Worm (Caenorhabditis elegans) whole organism, L1 larva: Measurements from ENCODE around the gene letm-1.

Experiments used
- C16A3.4 ChIP-seq: fragments of 150-350 bp; optimal IDR thresholded peaks from 2 replicates; lab custom pipeline; 2014; ENCODE audit warnings: missing biosample characterization, missing genetic modification characterization
- C34B4.2 ChIP-seq: sonication (generic microtip); optimal IDR thresholded peaks from 2 replicates; lab custom pipeline; 2017; ENCODE audit warnings: mild to moderate bottlenecking, missing genetic modification characterization, missing compliant biosample characterization
- F16B12.6 ChIP-seq: fragments of 150-350 bp; optimal IDR thresholded peaks from 2 replicates; lab custom pipeline; 2014; ENCODE audit warnings: missing biosample characterization, missing genetic modification characterization
- Y116A8C.19 ChIP-seq: sonication (generic microtip); optimal IDR thresholded peaks from 2 replicates; lab custom pipeline; 2016; ENCODE audit warnings: missing compliant biosample characterization, missing genetic modification characterization, borderline replicate concordance
- aha-1 ChIP-seq: fragments of 150-350 bp; optimal IDR thresholded peaks from 2 replicates; lab custom pipeline; 2014; ENCODE audit warnings: missing biosample characterization, missing genetic modification characterization
- aly-2 ChIP-seq: fragments of 150-350 bp; optimal IDR thresholded peaks from 2 replicates; lab custom pipeline; 2014; ENCODE audit warnings: missing biosample characterization, missing genetic modification characterization
- blmp-1 ChIP-seq: fragments of 150-350 bp; optimal IDR thresholded peaks from 2 replicates; lab custom pipeline; 2014; ENCODE audit warnings: missing biosample characterization, missing genetic modification characterization
- ceh-90 ChIP-seq: sonication (generic microtip); optimal IDR thresholded peaks from 2 replicates; lab custom pipeline; 2016; ENCODE audit warnings: missing genetic modification characterization, missing compliant biosample characterization
- dpl-1 ChIP-seq, 3 experiments: fragments of 150-350 bp in 2 of 3; sonication (generic microtip) in 1 of 3; optimal IDR thresholded peaks; 2 replicates each; lab custom pipeline; 2014 to 2017; ENCODE audit warnings: missing biosample characterization in 3 of 3, missing genetic modification characterization in 3 of 3, missing genetic modification reagents in 3 of 3
- dsc-1 ChIP-seq: sonication (generic microtip); optimal IDR thresholded peaks from 2 replicates; lab custom pipeline; 2016; ENCODE audit warnings: mild to moderate bottlenecking, missing genetic modification characterization, missing compliant biosample characterization
- efl-1 ChIP-seq, 4 experiments: fragments of 150-350 bp; optimal IDR thresholded peaks in 3 of 4; peaks in 1 of 4; 1 replicate in 1 of 4; 2 replicates in 3 of 4; lab custom pipeline; 2014; ENCODE audit warnings: missing biosample characterization in 2 of 4, missing genetic modification characterization in 2 of 4, missing genetic modification reagents in 2 of 4
- elt-2 ChIP-seq: sonication (generic microtip); optimal IDR thresholded peaks from 2 replicates; lab custom pipeline; 2016; ENCODE audit warnings: missing genetic modification characterization, mild to moderate bottlenecking, inconsistent platforms, missing compliant biosample characterization, missing genetic modification reagents
- elt-3 ChIP-seq, 6 experiments: fragments of 150-350 bp in 1 of 6; sonication (generic microtip); optimal IDR thresholded peaks; 2 replicates each; lab custom pipeline; 2017 to 2018; ENCODE audit warnings: missing biosample characterization in 6 of 6, missing genetic modification characterization in 6 of 6, inconsistent platforms in 1 of 6
- fkh-4 ChIP-seq: sonication (generic microtip); optimal IDR thresholded peaks from 2 replicates; lab custom pipeline; 2016; ENCODE audit warnings: missing compliant biosample characterization, missing genetic modification characterization, borderline replicate concordance
- hlh-4 ChIP-seq: sonication (generic microtip); optimal IDR thresholded peaks from 2 replicates; lab custom pipeline; 2016; ENCODE audit warnings: mild to moderate bottlenecking, missing genetic modification characterization, missing compliant biosample characterization
- hpl-2 ChIP-seq: fragments of 150-350 bp; optimal IDR thresholded peaks from 2 replicates; lab custom pipeline; 2014; ENCODE audit warnings: missing biosample characterization, missing genetic modification reagents, missing genetic modification characterization
- jun-1 ChIP-seq: fragments of 150-350 bp; optimal IDR thresholded peaks from 2 replicates; lab custom pipeline; 2014; ENCODE audit warnings: missing biosample characterization, missing genetic modification reagents, missing genetic modification characterization
- lin-14 ChIP-seq: fragments of 200-800 bp; sonication (Bioruptor generic); optimal IDR thresholded peaks from 2 replicates; lab custom pipeline; 2018; ENCODE audit warnings: mild to moderate bottlenecking, missing genetic modification characterization, moderate library complexity, missing compliant biosample characterization
- lin-39 ChIP-seq: fragments of 150-350 bp; optimal IDR thresholded peaks from 2 replicates; lab custom pipeline; 2014; ENCODE audit warnings: missing biosample characterization, missing genetic modification reagents, missing genetic modification characterization
- lsy-2 ChIP-seq, 2 experiments: fragments of 150-350 bp; optimal IDR thresholded peaks; 2 replicates each; lab custom pipeline; 2014; ENCODE audit warnings: missing biosample characterization in 2 of 2, missing genetic modification characterization in 2 of 2
- mab-9 ChIP-seq: fragments of 200-800 bp; sonication (Bioruptor generic); IDR thresholded peaks from 2 replicates; pipeline ENCODE4 v1.3.6; 2022; ENCODE audit warnings: missing genetic modification reagents, missing genetic modification characterization, missing compliant biosample characterization
- mdl-1 ChIP-seq, 2 experiments: fragments of 150-350 bp; optimal IDR thresholded peaks; 2 replicates each; lab custom pipeline; 2014 to 2017; ENCODE audit warnings: missing biosample characterization in 2 of 2, missing genetic modification characterization in 2 of 2, inconsistent platforms in 1 of 2
- mef-2 ChIP-seq: fragments of 150-350 bp; optimal IDR thresholded peaks from 2 replicates; lab custom pipeline; 2014; ENCODE audit warnings: missing biosample characterization, missing genetic modification characterization
- mep-1 ChIP-seq: fragments of 150-350 bp; optimal IDR thresholded peaks from 2 replicates; lab custom pipeline; 2014; ENCODE audit warnings: missing biosample characterization, missing genetic modification characterization
- nhr-12 ChIP-seq: sonication (generic microtip); optimal IDR thresholded peaks from 2 replicates; lab custom pipeline; 2017; ENCODE audit warnings: missing biosample characterization, missing genetic modification characterization
- nhr-20 ChIP-seq: sonication (generic microtip); optimal IDR thresholded peaks from 2 replicates; lab custom pipeline; 2016; ENCODE audit warnings: mild to moderate bottlenecking, missing genetic modification characterization, missing compliant biosample characterization
- nhr-71 ChIP-seq: sonication (generic microtip); optimal IDR thresholded peaks from 2 replicates; lab custom pipeline; 2016; ENCODE audit warnings: mild to moderate bottlenecking, missing genetic modification characterization, moderate library complexity, missing compliant biosample characterization
- nhr-85 ChIP-seq: sonication (generic microtip); peaks from one replicate; lab custom pipeline; 2016; ENCODE audit warnings: missing genetic modification characterization, inconsistent platforms, missing compliant biosample characterization
- pag-3 ChIP-seq: sonication (generic microtip); optimal IDR thresholded peaks from 2 replicates; lab custom pipeline; 2017; ENCODE audit warnings: missing genetic modification characterization, mild to moderate bottlenecking, missing compliant biosample characterization, antibody characterized with exemption, borderline replicate concordance; ENCODE audit not compliant: insufficient read depth
- rnt-1 ChIP-seq: sonication (generic microtip); optimal IDR thresholded peaks from 2 replicates; lab custom pipeline; 2016; ENCODE audit warnings: mild to moderate bottlenecking, missing genetic modification characterization, moderate library complexity, missing compliant biosample characterization
- skn-1 ChIP-seq: fragments of 150-350 bp; optimal IDR thresholded peaks from 2 replicates; lab custom pipeline; 2014; ENCODE audit warnings: missing biosample characterization, missing genetic modification characterization
- snu-23 ChIP-seq: sonication (generic microtip); optimal IDR thresholded peaks from 2 replicates; lab custom pipeline; 2016; ENCODE audit warnings: missing genetic modification characterization, missing compliant biosample characterization
- sptf-1 ChIP-seq: fragments of 150-350 bp; optimal IDR thresholded peaks from 2 replicates; lab custom pipeline; 2014; ENCODE audit warnings: missing biosample characterization, missing genetic modification characterization
- tlp-1 ChIP-seq: fragments of 150-350 bp; optimal IDR thresholded peaks from 2 replicates; lab custom pipeline; 2014; ENCODE audit warnings: missing biosample characterization, missing genetic modification characterization
- unc-130 ChIP-seq: fragments of 150-350 bp; optimal IDR thresholded peaks from 2 replicates; lab custom pipeline; 2017; ENCODE audit warnings: missing biosample characterization, missing genetic modification characterization, inconsistent platforms
- unc-30 ChIP-seq: sonication (generic microtip); optimal IDR thresholded peaks from 2 replicates; lab custom pipeline; 2017; ENCODE audit warnings: missing biosample characterization, missing genetic modification characterization
- unc-62 ChIP-seq: fragments of 150-350 bp; optimal IDR thresholded peaks from 2 replicates; lab custom pipeline; 2014; ENCODE audit warnings: missing biosample characterization, missing genetic modification reagents, missing genetic modification characterization
- unc-86 ChIP-seq: sonication (generic microtip); optimal IDR thresholded peaks from 2 replicates; lab custom pipeline; 2016; ENCODE audit warnings: missing genetic modification characterization, missing compliant biosample characterization
- zip-4 ChIP-seq: fragments of 200-800 bp; sonication (Bioruptor generic); optimal IDR thresholded peaks from 2 replicates; lab custom pipeline; 2018; ENCODE audit warnings: mild to moderate bottlenecking, missing genetic modification characterization, moderate library complexity, missing compliant biosample characterization
- ztf-11 ChIP-seq, 2 experiments: sonication (generic microtip); optimal IDR thresholded peaks; 2 replicates each; lab custom pipeline; 2016 to 2017; ENCODE audit warnings: missing genetic modification characterization in 2 of 2, missing biosample characterization in 1 of 2, missing compliant biosample characterization in 1 of 2
- ztf-4 ChIP-seq: fragments of 150-350 bp; optimal IDR thresholded peaks from 2 replicates; lab custom pipeline; 2014; ENCODE audit warnings: missing biosample characterization, missing genetic modification characterization

letm-1 gene

ce11 chrV:13652322-13652721 lies 8.7 kb upstream of the letm-1 start:
- TF ChIP-seq C34B4.2 (no peak), ceh-90 (tag; lab: Kevin White, UChicago) (no peak), hpl-2 (GFP tag; lab: Kevin White, UChicago) (no peak), sptf-1 (tag; lab: Kevin White, UChicago) (no peak), mdl-1 (tag; optimal IDR thresholded peaks at IDR 0.05; lab: Kevin White, UChicago) (no peak), F16B12.6 (tag; lab: Kevin White, UChicago) (no peak), aly-2 (tag; lab: Kevin White, UChicago) (no peak), lin-39 (tag; lab: Kevin White, UChicago) (no peak), unc-62 (GFP tag; lab: Kevin White, UChicago) (no peak), tlp-1 (no peak), hlh-4 (no peak), ztf-11 (tag; optimal IDR thresholded peaks at IDR 0.05; lab: Kevin White, UChicago) (no peak)

- peak; percentile 71 for TF ChIP-seq nhr-85 (tag; lab: Kevin White, UChicago)
- peak; percentile 28 for TF ChIP-seq nhr-71 (tag; lab: Kevin White, UChicago)
- TF ChIP-seq fkh-4, result no peak
- TF ChIP-seq dpl-1 (GFP tag; optimal IDR thresholded peaks at IDR 0.05; lab: Kevin White, UChicago), result peak in 1 of 3 experiments; percentile 12
- TF ChIP-seq nhr-20 (tag; lab: Kevin White, UChicago), result peak; percentile 14
- TF ChIP-seq efl-1 (optimal IDR thresholded peaks at IDR 0.05; lab: Kevin White, UChicago), result no peak
- TF ChIP-seq efl-1 (GFP tag; optimal IDR thresholded peaks at IDR 0.05 in 1 of 2; lab: Kevin White, UChicago), result peak in 1 of 2 experiments; percentile 50
- no peak for TF ChIP-seq unc-86 (tag; lab: Kevin White, UChicago)
- peak; percentile 12 for TF ChIP-seq elt-2
- TF ChIP-seq lin-14, result peak; percentile 11
- no peak for TF ChIP-seq mef-2
- no peak for TF ChIP-seq lin-39 (tag; lab: Kevin White, UChicago)
- TF ChIP-seq snu-23 (GFP tag; lab: Kevin White, UChicago), result peak; percentile 4
- peak; percentile 84 for TF ChIP-seq blmp-1
- peak in 1 of 6 experiments; percentile 31 for TF ChIP-seq elt-3 (tag; optimal IDR thresholded peaks at IDR 0.05; lab: Kevin White, UChicago)
- peak; percentile 21 for TF ChIP-seq ztf-4 (tag; lab: Kevin White, UChicago)
- TF ChIP-seq mep-1, result peak; percentile 40
- TF ChIP-seq, all 84 proteins: peak for 12
Observed at ce11 chrV:13653713-13654393, 7.2 kb upstream of the letm-1 start, which contains the start of gene lpin-1. TSS of gene lpin-1 (minus strand) at chrV:13654129.

ce11 chrV:13654394-13654792 lies 6.7 kb upstream of the letm-1 start:
- TF ChIP-seq aly-2 (tag; lab: Kevin White, UChicago) (no peak), lin-14 (no peak), unc-30 (tag; lab: Kevin White, UChicago) (no peak), lsy-2 (tag; optimal IDR thresholded peaks at IDR 0.05; lab: Kevin White, UChicago) (no peak), snu-23 (GFP tag; lab: Kevin White, UChicago) (no peak), elt-2 (no peak), pag-3 (no peak), blmp-1 (no peak), mab-9 (GFP tag; lab: Robert Waterston, UW) (no peak), zip-4 (GFP tag; lab: Kevin White, UChicago) (no peak), unc-130 (tag; lab: Kevin White, UChicago) (no peak), hlh-4 (no peak), sptf-1 (tag; lab: Kevin White, UChicago) (no peak), nhr-12 (no peak), C16A3.4 (tag; lab: Kevin White, UChicago) (no peak), rnt-1 (tag; lab: Kevin White, UChicago) (no peak), ztf-4 (tag; lab: Kevin White, UChicago) (no peak), fkh-4 (peak; percentile 15), dsc-1 (peak; percentile 59), skn-1 (tag; lab: Kevin White, UChicago) (peak; percentile 41), aha-1 (tag; lab: Kevin White, UChicago) (no peak), F16B12.6 (tag; lab: Kevin White, UChicago) (no peak), jun-1 (no peak), unc-86 (tag; lab: Kevin White, UChicago) (no peak), mep-1 (no peak), Y116A8C.19 (tag; lab: Kevin White, UChicago) (no peak)
